Fruit fly (Drosophila melanogaster) whole organism, embryonic: ENCODE data around the gene Sk2.

Source experiments
- CG15696 ChIP-seq: fragments of 200-800 bp; sonication (Bioruptor generic); optimal IDR thresholded peaks from 2 replicates; lab custom pipeline; 2019; ENCODE audit warnings: missing biosample characterization, mild to moderate bottlenecking, missing genetic modification characterization, moderate library complexity
- Dip3 ChIP-seq: fragments of 200-800 bp; sonication (Bioruptor generic); optimal IDR thresholded peaks from 3 replicates; lab custom pipeline; 2016; ENCODE audit warnings: missing biosample characterization, missing genetic modification characterization
- Elba2 ChIP-seq: fragments of 200-800 bp; sonication (Bioruptor generic); optimal IDR thresholded peaks from 3 replicates; lab custom pipeline; 2016; ENCODE audit warnings: missing biosample characterization, missing genetic modification characterization
- TFAM ChIP-seq: fragments of 200-800 bp; sonication (Bioruptor generic); optimal IDR thresholded peaks from 2 replicates; lab custom pipeline; 2017; ENCODE audit warnings: missing biosample characterization, missing genetic modification characterization, inconsistent platforms
- chif ChIP-seq, 2 experiments: fragments of 200-800 bp; sonication (Bioruptor generic); optimal IDR thresholded peaks; 3 replicates each; lab custom pipeline; 2016; ENCODE audit warnings: missing biosample characterization in 2 of 2, missing genetic modification characterization in 2 of 2
- psq ChIP-seq: fragments of 200-800 bp; sonication (Bioruptor generic); optimal IDR thresholded peaks from 2 replicates; lab custom pipeline; 2017; ENCODE audit warnings: missing biosample characterization, missing genetic modification characterization
- sr ChIP-seq: fragments of 200-800 bp; sonication (Bioruptor generic); IDR thresholded peaks from 3 replicates; pipeline ENCODE4 v1.3.6; 2022; ENCODE audit warnings: missing biosample characterization, missing genetic modification characterization

- TF ChIP-seq Elba2 (GFP tag; lab: Kevin White, UChicago) (peak; percentile 47), CG15696 (peak; percentile 86), chif (GFP tag; optimal IDR thresholded peaks at IDR 0.05; lab: Kevin White, UChicago) (peak; percentile 77 to 89), Dip3 (GFP tag; lab: Kevin White, UChicago) (peak; percentile 82), psq (GFP tag; lab: Kevin White, UChicago) (peak; percentile 78), TFAM (GFP tag; lab: Kevin White, UChicago) (peak; percentile 85), sr (GFP tag; lab: Robert Waterston, UW) (peak; percentile 96)
These were observed at the start of gene Sk2, which contains the start of gene scramb2 for dm6 chr3L:3046325-3047156.
